Fruit fly (Drosophila melanogaster): Measurements from ENCODE around the gene CG11586.

CG11586 gene

dm6 chr3L:4259102-4259558 is 3.1 kb downstream of the CG11586 start, which contains the start of the genes CG15011 and CG1309:
CG15011 (minus strand) TSS chr3L:4259152.
CG1309 (plus strand) TSS chr3L:4259430.
- TF ChIP-seq CG8478 (optimal IDR thresholded peaks at IDR 0.05): no peak
- TF ChIP-seq Dll (optimal IDR thresholded peaks at IDR 0.05): no peak
- no peak for TF ChIP-seq EcR (GFP tag; optimal IDR thresholded peaks at IDR 0.05)
- TF ChIP-seq psq (optimal IDR thresholded peaks at IDR 0.05): no peak
- TF ChIP-seq pan (optimal IDR thresholded peaks at IDR 0.05): no peak
- no peak for TF ChIP-seq usp (GFP tag; optimal IDR thresholded peaks at IDR 0.05)

- TF ChIP-seq CG8478 (optimal IDR thresholded peaks at IDR 0.05) (no peak), pan (optimal IDR thresholded peaks at IDR 0.05) (no peak), EcR (GFP tag; optimal IDR thresholded peaks at IDR 0.05) (no peak)
Measured at dm6 chr3L:4254301-4254834, 7.9 kb downstream of the CG11586 start, which contains the start of the genes ago and CG1265. ago (minus strand) TSS chr3L:4254306. CG1265 (plus strand) TSS chr3L:4254776.

- TF ChIP-seq usp (GFP tag; optimal IDR thresholded peaks at IDR 0.05) (no peak), CG8478 (optimal IDR thresholded peaks at IDR 0.05) (no peak), Dll (optimal IDR thresholded peaks at IDR 0.05) (no peak), psq (optimal IDR thresholded peaks at IDR 0.05) (no peak), EcR (GFP tag; optimal IDR thresholded peaks at IDR 0.05) (no peak), pan (optimal IDR thresholded peaks at IDR 0.05) (no peak)
Measured at dm6 chr3L:4253611-4254300, 8.5 kb downstream of the CG11586 start.

dm6 chr3L:4252862-4253610 is 9.2 kb downstream of the CG11586 start:
- TF ChIP-seq CG8478 (optimal IDR thresholded peaks at IDR 0.05) (no peak), psq (optimal IDR thresholded peaks at IDR 0.05) (no peak), EcR (GFP tag; optimal IDR thresholded peaks at IDR 0.05) (no peak), usp (GFP tag; optimal IDR thresholded peaks at IDR 0.05) (no peak), pan (optimal IDR thresholded peaks at IDR 0.05) (no peak), Dll (optimal IDR thresholded peaks at IDR 0.05) (no peak)

- TF ChIP-seq Dll (optimal IDR thresholded peaks at IDR 0.05): no peak
- TF ChIP-seq pan (optimal IDR thresholded peaks at IDR 0.05): no peak
- TF ChIP-seq CG8478 (optimal IDR thresholded peaks at IDR 0.05): no peak
- no peak for TF ChIP-seq EcR (GFP tag; optimal IDR thresholded peaks at IDR 0.05)
- TF ChIP-seq psq (optimal IDR thresholded peaks at IDR 0.05): no peak
- TF ChIP-seq usp (GFP tag; optimal IDR thresholded peaks at IDR 0.05): no peak
Measured at dm6 chr3L:4252121-4252861, 10.0 kb downstream of the CG11586 start.

- TF ChIP-seq Dll (optimal IDR thresholded peaks at IDR 0.05): no peak
- TF ChIP-seq CG8478 (optimal IDR thresholded peaks at IDR 0.05): no peak
- no peak for TF ChIP-seq psq (optimal IDR thresholded peaks at IDR 0.05)
- TF ChIP-seq usp (GFP tag; optimal IDR thresholded peaks at IDR 0.05): no peak
- no peak for TF ChIP-seq EcR (GFP tag; optimal IDR thresholded peaks at IDR 0.05)
- no peak for TF ChIP-seq pan (optimal IDR thresholded peaks at IDR 0.05)
Measured at dm6 chr3L:4242428-4242827, 19.8 kb downstream of the CG11586 start, which contains the start of gene pav. pav (plus strand) TSS chr3L:4242734.

- no peak for TF ChIP-seq usp (GFP tag; optimal IDR thresholded peaks at IDR 0.05)
Measured at dm6 chr3L:4239442-4240322, 22.6 kb downstream of the CG11586 start, which contains the start of gene Sqor. Sqor (plus strand) TSS chr3L:4240173.

dm6 chr3L:4238195-4238594 is 24.1 kb downstream of the CG11586 start:
- TF ChIP-seq EcR (GFP tag; optimal IDR thresholded peaks at IDR 0.05) (no peak), usp (GFP tag; optimal IDR thresholded peaks at IDR 0.05) (no peak), CG8478 (optimal IDR thresholded peaks at IDR 0.05) (no peak)

dm6 chr3L:4236097-4236572 is 26.1 kb downstream of the CG11586 start, which contains the start of gene ImpL2:
ImpL2 (minus strand) TSS chr3L:4236147.
- TF ChIP-seq pan (optimal IDR thresholded peaks at IDR 0.05) (no peak), usp (GFP tag; optimal IDR thresholded peaks at IDR 0.05) (no peak), CG8478 (optimal IDR thresholded peaks at IDR 0.05) (no peak), Dll (optimal IDR thresholded peaks at IDR 0.05) (no peak), EcR (GFP tag; optimal IDR thresholded peaks at IDR 0.05) (no peak), psq (optimal IDR thresholded peaks at IDR 0.05) (no peak)

dm6 chr3L:4233603-4234277 is 28.5 kb downstream of the CG11586 start:
- no peak for TF ChIP-seq usp (GFP tag; optimal IDR thresholded peaks at IDR 0.05)
- TF ChIP-seq EcR (GFP tag; optimal IDR thresholded peaks at IDR 0.05): no peak
- TF ChIP-seq Dll (optimal IDR thresholded peaks at IDR 0.05): no peak
- TF ChIP-seq psq (optimal IDR thresholded peaks at IDR 0.05): no peak
- no peak for TF ChIP-seq pan (optimal IDR thresholded peaks at IDR 0.05)
- TF ChIP-seq CG8478 (optimal IDR thresholded peaks at IDR 0.05): no peak
